Fruit fly (Drosophila melanogaster) whole organism, embryonic: Measurements from ENCODE around the gene Zaf1.
A peak's percentile ranks its signal among the peaks of the same experiment; 100 is the strongest.

Source experiments
- Atf3 ChIP-seq: fragments of 200-800 bp; sonication (Bioruptor generic); optimal IDR thresholded peaks from 3 replicates; lab custom pipeline; 2016; ENCODE audit warnings: missing biosample characterization, missing genetic modification characterization
- CG10565 ChIP-seq: fragments of 200-800 bp; sonication (Bioruptor generic); optimal IDR thresholded peaks from 3 replicates; lab custom pipeline; 2016; ENCODE audit warnings: missing biosample characterization, mild to moderate bottlenecking, missing genetic modification characterization
- CG12219 ChIP-seq: fragments of 200-800 bp; sonication (Bioruptor generic); optimal IDR thresholded peaks from 3 replicates; lab custom pipeline; 2018; ENCODE audit warnings: missing biosample characterization, mild to moderate bottlenecking, missing genetic modification characterization
- CG13894 ChIP-seq: fragments of 200-800 bp; sonication (Bioruptor generic); optimal IDR thresholded peaks from 3 replicates; lab custom pipeline; 2018; ENCODE audit warnings: missing biosample characterization, mild to moderate bottlenecking, missing genetic modification characterization, moderate library complexity
- CG14860 ChIP-seq: fragments of 200-800 bp; sonication (Bioruptor generic); IDR thresholded peaks from 3 replicates; pipeline ENCODE4 v1.3.6; 2022; ENCODE audit warnings: missing biosample characterization, missing genetic modification characterization; ENCODE audit not compliant: partially characterized antibody
- CG15011 ChIP-seq: fragments of 200-800 bp; sonication (Bioruptor generic); optimal IDR thresholded peaks from 3 replicates; lab custom pipeline; 2018; ENCODE audit warnings: missing biosample characterization, mild to moderate bottlenecking, missing genetic modification characterization
- CG16779 ChIP-seq: fragments of 200-800 bp; sonication (Bioruptor generic); IDR thresholded peaks from 2 replicates; pipeline ENCODE4 v1.3.6; 2022; ENCODE audit warnings: missing biosample characterization, missing genetic modification characterization
- CG17328 ChIP-seq: fragments of 200-800 bp; sonication (Bioruptor generic); IDR thresholded peaks from 2 replicates; pipeline ENCODE4 v1.3.6; 2022; ENCODE audit warnings: missing biosample characterization, missing genetic modification characterization
- CG1832 ChIP-seq: fragments of 200-800 bp; sonication (Bioruptor generic); optimal IDR thresholded peaks from 2 replicates; lab custom pipeline; 2017; ENCODE audit warnings: missing biosample characterization, mild to moderate bottlenecking, missing genetic modification characterization, inconsistent platforms
- CG2678 ChIP-seq: fragments of 200-800 bp; sonication (Bioruptor generic); optimal IDR thresholded peaks from 3 replicates; lab custom pipeline; 2019; ENCODE audit warnings: missing biosample characterization, mild to moderate bottlenecking, missing genetic modification characterization, moderate library complexity
- CG2875 ChIP-seq: fragments of 200-800 bp; sonication (Bioruptor generic); optimal IDR thresholded peaks from 2 replicates; lab custom pipeline; 2017; ENCODE audit warnings: missing biosample characterization, mild to moderate bottlenecking, missing genetic modification characterization, missing genetic modification reagents
- CG3065 ChIP-seq: fragments of 200-800 bp; sonication (Bioruptor generic); optimal IDR thresholded peaks from 2 replicates; lab custom pipeline; 2016; ENCODE audit warnings: missing biosample characterization, missing genetic modification characterization
- CG31388 ChIP-seq: fragments of 200-800 bp; sonication (Bioruptor generic); optimal IDR thresholded peaks from 2 replicates; lab custom pipeline; 2016; ENCODE audit warnings: missing biosample characterization, missing genetic modification characterization
- CG3281 ChIP-seq: fragments of 200-800 bp; sonication (Bioruptor generic); optimal IDR thresholded peaks from 3 replicates; lab custom pipeline; 2017; ENCODE audit warnings: missing biosample characterization, mild to moderate bottlenecking, missing genetic modification characterization
- CG3726 ChIP-seq: fragments of 200-800 bp; sonication (Bioruptor generic); IDR thresholded peaks from 3 replicates; pipeline ENCODE4, ENCODE4 v1.3.6; 2022; ENCODE audit warnings: missing biosample characterization, missing genetic modification characterization
- CG4617 ChIP-seq: fragments of 200-800 bp; sonication (Bioruptor generic); optimal IDR thresholded peaks from 3 replicates; lab custom pipeline; 2016; ENCODE audit warnings: missing biosample characterization, missing genetic modification characterization, borderline replicate concordance
- CG7357 ChIP-seq: fragments of 200-800 bp; sonication (Bioruptor generic); IDR thresholded peaks from 3 replicates; pipeline ENCODE4 v1.3.6; 2022; ENCODE audit warnings: missing biosample characterization, missing genetic modification characterization
- CG9727 ChIP-seq: fragments of 200-800 bp; sonication (Bioruptor generic); optimal IDR thresholded peaks from 3 replicates; lab custom pipeline; 2017; ENCODE audit warnings: missing biosample characterization, mild to moderate bottlenecking, missing genetic modification characterization
- CG9932 ChIP-seq: fragments of 200-800 bp; sonication (Bioruptor generic); IDR thresholded peaks from 2 replicates; pipeline ENCODE4 v1.3.6; 2022; ENCODE audit warnings: missing biosample characterization, missing genetic modification characterization
- CkIIα-i1 ChIP-seq: fragments of 200-800 bp; sonication (Bioruptor generic); IDR thresholded peaks from 2 replicates; pipeline ENCODE4 v1.3.6; 2022; ENCODE audit warnings: missing biosample characterization, missing genetic modification characterization
- Dip2 ChIP-seq: fragments of 200-800 bp; sonication (Bioruptor generic); IDR thresholded peaks from 2 replicates; pipeline ENCODE4 v1.3.6; 2022; ENCODE audit warnings: missing biosample characterization, missing genetic modification characterization
- Doc2 ChIP-seq: fragments of 200-800 bp; sonication (Bioruptor generic); IDR thresholded peaks from 2 replicates; pipeline ENCODE4 v1.3.6; 2022; ENCODE audit warnings: missing biosample characterization, missing genetic modification characterization
- Hand ChIP-seq: fragments of 200-800 bp; sonication (Bioruptor generic); optimal IDR thresholded peaks from 2 replicates; lab custom pipeline; 2017; ENCODE audit warnings: mild to moderate bottlenecking, missing biosample characterization, missing genetic modification reagents, missing genetic modification characterization
- Hey ChIP-seq: fragments of 200-800 bp; sonication (Bioruptor generic); optimal IDR thresholded peaks from 3 replicates; lab custom pipeline; 2018; ENCODE audit warnings: missing biosample characterization, mild to moderate bottlenecking, missing genetic modification characterization
- MESR4 ChIP-seq: fragments of 200-800 bp; sonication (Bioruptor generic); optimal IDR thresholded peaks from 2 replicates; lab custom pipeline; 2018; ENCODE audit warnings: missing biosample characterization, mild to moderate bottlenecking, missing genetic modification characterization, moderate library complexity
- Med ChIP-seq: fragments of 200-800 bp; sonication (Bioruptor generic); peaks from one replicate; lab custom pipeline; 2016; ENCODE audit warnings: missing biosample characterization, missing genetic modification characterization, mild to moderate bottlenecking, inconsistent platforms, moderate library complexity
- Mrtf ChIP-seq: fragments of 200-800 bp; sonication (Bioruptor generic); IDR thresholded peaks from 3 replicates; pipeline ENCODE4 v1.3.6; 2022; ENCODE audit warnings: missing biosample characterization, missing genetic modification characterization
- Myb ChIP-seq: fragments of 200-800 bp; sonication (Bioruptor generic); optimal IDR thresholded peaks from 2 replicates; lab custom pipeline; 2016; ENCODE audit warnings: missing biosample characterization, missing genetic modification characterization
- Optix ChIP-seq: fragments of 200-800 bp; sonication (Bioruptor generic); IDR thresholded peaks from 3 replicates; pipeline ENCODE4 v1.3.6; 2022; ENCODE audit warnings: missing biosample characterization, missing genetic modification characterization
- az2 ChIP-seq: fragments of 200-800 bp; sonication (Bioruptor generic); optimal IDR thresholded peaks from 3 replicates; lab custom pipeline; 2016; ENCODE audit warnings: missing biosample characterization, missing genetic modification characterization
- chif ChIP-seq, 2 experiments: fragments of 200-800 bp; sonication (Bioruptor generic); optimal IDR thresholded peaks; 3 replicates each; lab custom pipeline; 2016; ENCODE audit warnings: missing biosample characterization in 2 of 2, missing genetic modification characterization in 2 of 2
- disco-r ChIP-seq: fragments of 200-800 bp; sonication (Bioruptor generic); optimal IDR thresholded peaks from 2 replicates; lab custom pipeline; 2016; ENCODE audit warnings: missing biosample characterization, missing genetic modification characterization
- dmrt11E ChIP-seq: fragments of 200-800 bp; sonication (Bioruptor generic); optimal IDR thresholded peaks from 3 replicates; lab custom pipeline; 2018; ENCODE audit warnings: missing biosample characterization, mild to moderate bottlenecking, missing genetic modification characterization, moderate library complexity
- gro ChIP-seq: fragments of 200-800 bp; sonication (Bioruptor generic); optimal IDR thresholded peaks from 2 replicates; lab custom pipeline; 2016; ENCODE audit warnings: missing biosample characterization, missing genetic modification characterization
- gsb-n ChIP-seq: fragments of 200-800 bp; sonication (Bioruptor generic); optimal IDR thresholded peaks from 3 replicates; lab custom pipeline; 2018; ENCODE audit warnings: missing biosample characterization, mild to moderate bottlenecking, missing genetic modification characterization
- her ChIP-seq: fragments of 200-800 bp; sonication (Bioruptor generic); optimal IDR thresholded peaks from 2 replicates; lab custom pipeline; 2016; ENCODE audit warnings: missing biosample characterization, missing genetic modification characterization
- insv ChIP-seq, 2 experiments: fragments of 200-800 bp; sonication (Bioruptor generic); optimal IDR thresholded peaks; 3 replicates each; lab custom pipeline; 2016 to 2018; ENCODE audit warnings: missing biosample characterization in 2 of 2, missing genetic modification characterization in 2 of 2
- inv ChIP-seq: fragments of 200-800 bp; sonication (Bioruptor generic); IDR thresholded peaks from 2 replicates; pipeline ENCODE4 v1.3.6; 2022; ENCODE audit warnings: missing biosample characterization, missing genetic modification characterization; ENCODE audit not compliant: partially characterized antibody
- jing ChIP-seq: fragments of 200-800 bp; sonication (Bioruptor generic); optimal IDR thresholded peaks from 2 replicates; lab custom pipeline; 2018; ENCODE audit warnings: missing biosample characterization, mild to moderate bottlenecking, missing genetic modification characterization
- kni ChIP-seq: fragments of 200-800 bp; sonication (Bioruptor generic); optimal IDR thresholded peaks from 3 replicates; lab custom pipeline; 2017; ENCODE audit warnings: mild to moderate bottlenecking, missing biosample characterization, missing genetic modification reagents, missing genetic modification characterization
- mam ChIP-seq: fragments of 200-800 bp; sonication (Bioruptor generic); optimal IDR thresholded peaks from 3 replicates; lab custom pipeline; 2016; ENCODE audit warnings: missing biosample characterization, missing genetic modification characterization
- org-1 ChIP-seq: fragments of 200-800 bp; sonication (Bioruptor generic); optimal IDR thresholded peaks from 2 replicates; lab custom pipeline; 2017; ENCODE audit warnings: missing biosample characterization, missing genetic modification characterization
- otp ChIP-seq: fragments of 200-800 bp; sonication (Bioruptor generic); IDR thresholded peaks from 3 replicates; pipeline ENCODE4, ENCODE4 v1.3.6; 2022; ENCODE audit warnings: missing biosample characterization, missing genetic modification characterization
- sd ChIP-seq: fragments of 200-800 bp; sonication (Bioruptor generic); optimal IDR thresholded peaks from 3 replicates; lab custom pipeline; 2018; ENCODE audit warnings: missing biosample characterization, mild to moderate bottlenecking, missing genetic modification characterization, moderate library complexity
- sisA ChIP-seq: fragments of 200-800 bp; sonication (Bioruptor generic); IDR thresholded peaks from 2 replicates; pipeline ENCODE4 v1.3.6; 2022; ENCODE audit warnings: missing biosample characterization, missing genetic modification characterization
- tap ChIP-seq: fragments of 200-800 bp; optimal IDR thresholded peaks from 3 replicates; lab custom pipeline; 2019; ENCODE audit warnings: missing biosample characterization, mild to moderate bottlenecking, missing genetic modification characterization, moderate library complexity
- tup ChIP-seq: fragments of 200-800 bp; sonication (Bioruptor generic); optimal IDR thresholded peaks from 2 replicates; lab custom pipeline; 2016; ENCODE audit warnings: missing biosample characterization, mild to moderate bottlenecking, missing genetic modification characterization, moderate library complexity
- twi ChIP-seq: fragments of 200-800 bp; optimal IDR thresholded peaks from 2 replicates; lab custom pipeline; 2019; ENCODE audit warnings: missing biosample characterization, mild to moderate bottlenecking, missing genetic modification characterization, moderate library complexity
- usp ChIP-seq: fragments of >200 bp; optimal IDR thresholded peaks from 2 replicates; lab custom pipeline; 2017; ENCODE audit warnings: missing biosample characterization, missing genetic modification characterization
- wek ChIP-seq: fragments of 200-800 bp; sonication (Bioruptor generic); optimal IDR thresholded peaks from 3 replicates; lab custom pipeline; 2018; ENCODE audit warnings: missing biosample characterization, mild to moderate bottlenecking, missing genetic modification characterization, moderate library complexity

Zaf1 gene

DNA sequence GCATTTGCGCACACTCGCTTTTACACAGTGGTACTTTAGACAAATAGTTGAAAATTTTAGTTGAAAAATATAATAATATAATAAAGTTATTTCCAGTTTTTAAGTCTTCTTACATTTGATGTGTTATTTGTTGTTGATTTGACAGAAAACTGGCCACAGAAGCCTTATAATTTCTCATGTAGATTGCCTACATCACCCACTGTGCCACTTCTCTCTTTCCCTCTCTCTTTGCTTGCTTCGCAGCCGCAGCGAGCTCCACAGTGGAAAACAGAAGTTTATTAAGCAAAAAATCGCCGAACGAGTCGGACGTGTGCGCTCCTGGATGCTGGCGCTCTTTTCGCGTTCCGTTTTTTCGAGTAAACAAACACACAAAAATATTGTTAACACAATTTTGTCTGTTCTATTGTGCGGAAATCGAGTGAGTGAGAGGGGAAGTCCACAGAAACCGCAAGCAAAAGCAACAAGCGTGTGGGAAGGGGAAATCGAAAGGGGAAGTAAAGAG, 30.5 kb upstream of the Zaf1 start, which contains the start of gene CG42327 (continued):
- TF ChIP-seq tup (GFP tag; lab: Kevin White, UChicago) (peak; percentile 83), Mrtf (GFP tag; lab: Robert Waterston, UW) (peak; percentile 86), CG14860 (GFP tag; lab: Robert Waterston, UW) (no peak), Hey (no peak), her (GFP tag; lab: Kevin White, UChicago) (peak; percentile 86), CG3281 (peak; percentile 88), CG4617 (GFP tag; lab: Kevin White, UChicago) (peak; percentile 77), usp (GFP tag; lab: Kevin White, UChicago) (no peak), disco-r (GFP tag; lab: Kevin White, UChicago) (peak; percentile 65), Dip2 (GFP tag; lab: Robert Waterston, UW) (peak; percentile 65), CG12219 (GFP tag; lab: Kevin White, UChicago) (peak; percentile 90), CG9727 (GFP tag; lab: Kevin White, UChicago) (peak; percentile 95), sd (tag; lab: Kevin White, UChicago) (peak; percentile 73), gsb-n (tag; lab: Kevin White, UChicago) (peak; percentile 97), chif (GFP tag; optimal IDR thresholded peaks at IDR 0.05; lab: Kevin White, UChicago) (peak; percentile 73 to 89), CG7357 (GFP tag; lab: Robert Waterston, UW) (peak; percentile 77; the same call in 2 of the 3 replicates), CG1832 (GFP tag; lab: Kevin White, UChicago) (no peak), gro (GFP tag; lab: Kevin White, UChicago) (peak; percentile 69), org-1 (GFP tag; lab: Kevin White, UChicago) (peak; percentile 91), kni (GFP tag; lab: Kevin White, UChicago) (no peak), Optix (GFP tag; lab: Robert Waterston, UW) (peak; percentile 96), jing (GFP tag; lab: Kevin White, UChicago) (peak; percentile 88), MESR4 (peak; percentile 37), inv (GFP tag; lab: Robert Waterston, UW) (peak; percentile 16; the same call in 1 of the 2 replicates), dmrt11E (peak; percentile 92), az2 (peak; percentile 96), sisA (GFP tag; lab: Robert Waterston, UW) (peak; percentile 94), tap (peak; percentile 93), CG3726 (GFP tag; lab: Robert Waterston, UW) (peak; percentile 93), Doc2 (GFP tag; lab: Robert Waterston, UW) (peak; percentile 85), insv (GFP tag; optimal IDR thresholded peaks at IDR 0.05; lab: Kevin White, UChicago) (peak in 1 of 2 experiments; percentile 44), Myb (GFP tag; lab: Kevin White, UChicago) (peak; percentile 45), CG9932 (GFP tag; lab: Robert Waterston, UW) (peak; percentile 80), CG2875 (peak; percentile 98), twi (tag; lab: Kevin White, UChicago) (peak; percentile 72), CG16779 (GFP tag; lab: Robert Waterston, UW) (peak; percentile 51; the same call in 1 of the 2 replicates), CkIIα-i1 (GFP tag; lab: Robert Waterston, UW) (peak; percentile 26; the same call in 1 of the 2 replicates), CG17328 (GFP tag; lab: Robert Waterston, UW) (peak; percentile 98), CG15011 (GFP tag; lab: Kevin White, UChicago) (peak; percentile 80), otp (peak; percentile 97), CG31388 (GFP tag; lab: Kevin White, UChicago) (peak; percentile 76), CG10565 (GFP tag; lab: Kevin White, UChicago) (peak; percentile 75), CG13894 (tag; lab: Kevin White, UChicago) (peak; percentile 65), CG2678 (tag; lab: Kevin White, UChicago) (peak; percentile 91), Med (GFP tag; lab: Kevin White, UChicago) (peak; percentile 96), wek (GFP tag; lab: Kevin White, UChicago) (peak; percentile 60), Hand (peak; percentile 66), mam (peak; percentile 47), Atf3 (peak; percentile 76), CG3065 (GFP tag; lab: Kevin White, UChicago) (peak; percentile 88)
